Worm (Caenorhabditis elegans) whole organism, early embryonic: ENCODE data around the gene utp-20.

Experiments
- B0310.2 ChIP-seq: sonication (generic microtip); optimal IDR thresholded peaks from 2 replicates; lab custom pipeline; 2016; ENCODE audit warnings: mild to moderate bottlenecking, missing genetic modification characterization, missing compliant biosample characterization
- F13C5.2 ChIP-seq: sonication (generic microtip); optimal IDR thresholded peaks from 2 replicates; lab custom pipeline; 2017; ENCODE audit warnings: mild to moderate bottlenecking, missing genetic modification characterization, inconsistent platforms, missing compliant biosample characterization
- aly-1 ChIP-seq: sonication (generic microtip); optimal IDR thresholded peaks from 2 replicates; lab custom pipeline; 2016; ENCODE audit warnings: missing genetic modification characterization, missing compliant biosample characterization
- ama-1 ChIP-seq: fragments of 150-350 bp; optimal IDR thresholded peaks from 2 replicates; lab custom pipeline; 2014
- ceh-13 ChIP-seq: fragments of 200-800 bp; sonication (Bioruptor generic); optimal IDR thresholded peaks from 2 replicates; lab custom pipeline; 2018; ENCODE audit warnings: mild to moderate bottlenecking, missing genetic modification characterization, missing compliant biosample characterization
- ceh-36 ChIP-seq: sonication (generic microtip); optimal IDR thresholded peaks from 2 replicates; lab custom pipeline; 2016; ENCODE audit warnings: missing genetic modification characterization, inconsistent platforms, missing compliant biosample characterization
- ets-7 ChIP-seq: sonication (generic microtip); optimal IDR thresholded peaks from 2 replicates; lab custom pipeline; 2016; ENCODE audit warnings: missing genotype, missing genetic modification characterization, missing compliant biosample characterization
- flt-1 ChIP-seq: fragments of 200-800 bp; sonication (Bioruptor generic); IDR thresholded peaks from 2 replicates; pipeline ENCODE4 v1.3.6; 2022; ENCODE audit warnings: missing genetic modification characterization, missing compliant biosample characterization
- hmbx-1 ChIP-seq: sonication (generic microtip); optimal IDR thresholded peaks from 2 replicates; lab custom pipeline; 2016; ENCODE audit warnings: mild to moderate bottlenecking, missing genetic modification characterization, missing compliant biosample characterization
- hmg-4 ChIP-seq: fragments of 200-800 bp; sonication (Bioruptor generic); optimal IDR thresholded peaks from 2 replicates; lab custom pipeline; 2018; ENCODE audit warnings: mild to moderate bottlenecking, missing genetic modification characterization, missing compliant biosample characterization
- hnd-1 ChIP-seq: sonication (generic microtip); optimal IDR thresholded peaks from 2 replicates; lab custom pipeline; 2016; ENCODE audit warnings: missing genetic modification characterization, missing compliant biosample characterization
- pes-1 ChIP-seq: fragments of 200-800 bp; sonication (Bioruptor generic); IDR thresholded peaks from 2 replicates; pipeline ENCODE4 v1.3.6; 2022; ENCODE audit warnings: missing genetic modification reagents, missing genetic modification characterization, missing compliant biosample characterization
- scrt-1 ChIP-seq: fragments of 200-800 bp; sonication (Bioruptor generic); IDR thresholded peaks from 2 replicates; pipeline ENCODE4 v1.3.6; 2022; ENCODE audit warnings: missing genetic modification characterization, missing compliant biosample characterization
- sea-1 ChIP-seq: fragments of 200-800 bp; sonication (Bioruptor generic); conservative IDR thresholded peaks from 2 replicates; pipeline ENCODE4 v1.3.6; 2022; ENCODE audit warnings: missing genetic modification characterization, missing compliant biosample characterization
- tbx-11 ChIP-seq: fragments of 200-800 bp; sonication (Bioruptor generic); IDR thresholded peaks from 2 replicates; pipeline ENCODE4 v1.3.6; 2022; ENCODE audit warnings: missing genetic modification characterization, missing compliant biosample characterization
- tbx-37 ChIP-seq: fragments of 200-800 bp; sonication (Bioruptor generic); conservative IDR thresholded peaks from 2 replicates; pipeline ENCODE4 v1.3.6; 2022; ENCODE audit warnings: missing genetic modification reagents, missing genetic modification characterization, missing compliant biosample characterization
- tra-4 ChIP-seq: sonication (generic microtip); optimal IDR thresholded peaks from 2 replicates; lab custom pipeline; 2017; ENCODE audit warnings: missing genetic modification characterization, missing compliant biosample characterization

utp-20 gene

ce11 chrII:6528629-6529028 is 7.5 kb upstream of the utp-20 start, which contains the start of gene C56E6.4:
TSS of gene C56E6.4 (minus strand) at chrII:6528729.
- TF ChIP-seq ets-7 (tag; lab: Kevin White, UChicago) = no peak
- no peak for TF ChIP-seq tbx-37 (GFP tag; lab: Robert Waterston, UW)
- no peak for TF ChIP-seq hmg-4 (GFP tag; lab: Kevin White, UChicago)
- TF ChIP-seq ceh-13 = no peak
- TF ChIP-seq F13C5.2 (tag; lab: Kevin White, UChicago) = no peak
- TF ChIP-seq pes-1 (GFP tag; lab: Robert Waterston, UW) = no peak
- no peak for TF ChIP-seq hnd-1 (tag; lab: Kevin White, UChicago)
- TF ChIP-seq B0310.2 = no peak
- no peak for TF ChIP-seq ceh-36 (tag; lab: Kevin White, UChicago)
- no peak for TF ChIP-seq scrt-1
- no peak for TF ChIP-seq sea-1 (GFP tag; lab: Robert Waterston, UW)
- TF ChIP-seq tra-4 (tag; lab: Kevin White, UChicago) = no peak
- no peak for TF ChIP-seq aly-1
- TF ChIP-seq flt-1 (GFP tag; lab: Robert Waterston, UW) = no peak
- TF ChIP-seq ama-1 (lab: Kevin White, UChicago) = no peak
- no peak for TF ChIP-seq hmbx-1 (tag; lab: Kevin White, UChicago)
- TF ChIP-seq tbx-11 (GFP tag; lab: Robert Waterston, UW) = no peak

- no peak for TF ChIP-seq B0310.2
- TF ChIP-seq ama-1 (lab: Kevin White, UChicago) = no peak
- no peak for TF ChIP-seq ets-7 (tag; lab: Kevin White, UChicago)
- no peak for TF ChIP-seq scrt-1
- no peak for TF ChIP-seq tbx-37 (GFP tag; lab: Robert Waterston, UW)
- TF ChIP-seq pes-1 (GFP tag; lab: Robert Waterston, UW) = no peak
- no peak for TF ChIP-seq sea-1 (GFP tag; lab: Robert Waterston, UW)
- no peak for TF ChIP-seq hmg-4 (GFP tag; lab: Kevin White, UChicago)
- no peak for TF ChIP-seq hnd-1 (tag; lab: Kevin White, UChicago)
- TF ChIP-seq tbx-11 (GFP tag; lab: Robert Waterston, UW) = no peak
- no peak for TF ChIP-seq ceh-36 (tag; lab: Kevin White, UChicago)
- TF ChIP-seq aly-1 = no peak
- no peak for TF ChIP-seq flt-1 (GFP tag; lab: Robert Waterston, UW)
- TF ChIP-seq tra-4 (tag; lab: Kevin White, UChicago) = no peak
- TF ChIP-seq ceh-13 = no peak
- no peak for TF ChIP-seq hmbx-1 (tag; lab: Kevin White, UChicago)
- TF ChIP-seq F13C5.2 (tag; lab: Kevin White, UChicago) = no peak
Measured at ce11 chrII:6531527-6531926, 4.6 kb upstream of the utp-20 start, which contains the start of gene abch-1. TSS of gene abch-1 (minus strand) at chrII:6531627.

- TF ChIP-seq ceh-36 (tag; lab: Kevin White, UChicago) (no peak), ets-7 (tag; lab: Kevin White, UChicago) (no peak), tbx-11 (GFP tag; lab: Robert Waterston, UW) (no peak), tbx-37 (GFP tag; lab: Robert Waterston, UW) (no peak), ama-1 (lab: Kevin White, UChicago) (no peak), tra-4 (tag; lab: Kevin White, UChicago) (no peak), F13C5.2 (tag; lab: Kevin White, UChicago) (no peak), aly-1 (no peak), hmg-4 (GFP tag; lab: Kevin White, UChicago) (no peak), ceh-13 (no peak), B0310.2 (no peak), pes-1 (GFP tag; lab: Robert Waterston, UW) (no peak), hmbx-1 (tag; lab: Kevin White, UChicago) (no peak), scrt-1 (no peak), hnd-1 (tag; lab: Kevin White, UChicago) (no peak), sea-1 (GFP tag; lab: Robert Waterston, UW) (no peak), flt-1 (GFP tag; lab: Robert Waterston, UW) (no peak)
Measured at ce11 chrII:6531940-6532339, 4.2 kb upstream of the utp-20 start, which contains the start of gene abcx-1. TSS of gene abcx-1 (plus strand) at chrII:6532163.

DNA sequence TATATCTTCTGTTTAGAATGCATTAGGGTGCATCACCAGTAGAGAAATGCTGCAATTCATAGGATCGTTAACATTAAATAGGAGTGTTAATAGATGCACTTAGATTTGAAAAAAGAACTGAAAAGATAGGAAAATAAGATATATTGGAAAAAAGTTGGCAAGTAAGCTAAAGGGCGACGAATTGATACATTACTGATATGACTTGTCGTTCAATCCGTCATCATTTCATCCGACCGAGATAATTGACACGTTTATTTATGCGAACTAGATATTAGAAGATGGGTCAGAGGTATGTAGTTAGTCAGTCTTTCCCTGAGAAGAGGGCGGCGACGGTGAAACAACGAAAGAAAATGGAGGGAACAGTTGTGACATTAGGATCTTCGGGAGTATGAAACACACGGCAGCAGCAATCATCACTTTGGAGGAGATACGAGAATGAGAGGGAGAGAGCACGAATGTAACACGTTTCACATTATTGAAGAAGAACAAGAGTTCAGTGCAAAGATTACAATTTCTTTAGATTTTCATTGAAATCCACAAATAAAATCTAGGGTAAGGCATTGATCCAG is 8.8 kb downstream of the utp-20 start, which contains the start of gene lron-15:
TSS of gene lron-15 (minus strand) at position 51 of the 569 bp plus-strand sequence.
- no peak for TF ChIP-seq aly-1
- no peak for TF ChIP-seq tbx-37 (GFP tag; lab: Robert Waterston, UW)
- no peak for TF ChIP-seq ceh-13
- no peak for TF ChIP-seq hmbx-1 (tag; lab: Kevin White, UChicago)

ce11 chrII:6554677-6555076 is 18.5 kb downstream of the utp-20 start, which contains the start of gene wrn-1:
TSS of gene wrn-1 (plus strand) at chrII:6554977.
- TF ChIP-seq tbx-11 (GFP tag; lab: Robert Waterston, UW) = no peak

DNA sequence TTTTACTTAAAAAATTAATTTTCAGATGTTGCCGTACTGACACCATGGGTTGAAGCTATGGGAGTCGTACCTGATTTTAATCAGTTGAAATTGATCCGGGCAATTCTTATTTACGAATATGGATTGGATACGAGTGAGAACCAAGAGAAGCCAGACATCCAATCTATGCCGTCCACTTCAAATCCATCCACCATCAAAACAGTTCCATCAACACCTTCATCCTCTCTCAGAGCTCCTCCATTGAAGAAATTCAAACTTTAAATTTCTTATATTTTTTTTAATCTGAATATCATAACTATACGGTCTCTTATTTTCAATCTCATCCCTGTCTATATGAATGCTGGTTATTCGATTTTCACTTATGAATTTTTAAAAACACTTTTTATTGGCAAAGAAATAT is 22.7 kb downstream of the utp-20 start:
- TF ChIP-seq ceh-36 (tag; lab: Kevin White, UChicago) (no peak), hnd-1 (tag; lab: Kevin White, UChicago) (no peak), B0310.2 (no peak), aly-1 (no peak), tbx-11 (GFP tag; lab: Robert Waterston, UW) (no peak), hmbx-1 (tag; lab: Kevin White, UChicago) (no peak), scrt-1 (no peak), hmg-4 (GFP tag; lab: Kevin White, UChicago) (no peak), flt-1 (GFP tag; lab: Robert Waterston, UW) (no peak), ets-7 (tag; lab: Kevin White, UChicago) (no peak), pes-1 (GFP tag; lab: Robert Waterston, UW) (no peak), ceh-13 (no peak)

- TF ChIP-seq aly-1 (no peak), tbx-11 (GFP tag; lab: Robert Waterston, UW) (no peak)
Measured at ce11 chrII:6560291-6560690, 24.1 kb downstream of the utp-20 start.
